Fruit fly (Drosophila melanogaster) whole organism, pupa: ENCODE results near the gene CG6000.
A peak's percentile ranks its signal among the peaks of the same experiment; 100 is the strongest.

ENCODE experiments used
- CG12605 ChIP-seq: fragments of 200-800 bp; sonication (Bioruptor generic); IDR thresholded peaks from 2 replicates; pipeline ENCODE4 v1.3.6; 2022; ENCODE audit warnings: missing biosample characterization, missing genetic modification characterization
- CG13204 ChIP-seq: fragments of 200-800 bp; sonication (Bioruptor generic); optimal IDR thresholded peaks from 2 replicates; lab custom pipeline; 2018; ENCODE audit warnings: missing biosample characterization, mild to moderate bottlenecking, missing genetic modification characterization, moderate library complexity
- CG15710 ChIP-seq: fragments of 200-800 bp; sonication (Bioruptor generic); optimal IDR thresholded peaks from 2 replicates; lab custom pipeline; 2018; ENCODE audit warnings: missing biosample characterization, mild to moderate bottlenecking, missing genetic modification characterization, moderate library complexity
- CG17806 ChIP-seq: fragments of 200-800 bp; sonication (Bioruptor generic); optimal IDR thresholded peaks from 2 replicates; lab custom pipeline; 2018; ENCODE audit warnings: missing biosample characterization, mild to moderate bottlenecking, missing genetic modification characterization, moderate library complexity
- CG4496 ChIP-seq: fragments of 200-800 bp; sonication (Bioruptor generic); IDR thresholded peaks from 3 replicates; pipeline ENCODE4 v1.3.6; 2022; ENCODE audit warnings: missing biosample characterization, missing genetic modification characterization
- CG8159 ChIP-seq: fragments of 200-800 bp; sonication (Bioruptor generic); optimal IDR thresholded peaks from 3 replicates; lab custom pipeline; 2018; ENCODE audit warnings: missing biosample characterization, mild to moderate bottlenecking, missing genetic modification characterization, moderate library complexity
- CG8301 ChIP-seq: fragments of 200-800 bp; sonication (Bioruptor generic); optimal IDR thresholded peaks from 2 replicates; lab custom pipeline; 2018; ENCODE audit warnings: missing biosample characterization, mild to moderate bottlenecking, missing genetic modification characterization
- CG9948 ChIP-seq: fragments of 200-800 bp; sonication (Bioruptor generic); optimal IDR thresholded peaks from 2 replicates; lab custom pipeline; 2018; ENCODE audit warnings: missing biosample characterization, mild to moderate bottlenecking, missing genetic modification characterization, moderate library complexity
- D1 ChIP-seq: fragments of 200-800 bp; sonication (Bioruptor generic); optimal IDR thresholded peaks from 2 replicates; lab custom pipeline; 2018; ENCODE audit warnings: missing biosample characterization, mild to moderate bottlenecking, missing genetic modification characterization, moderate library complexity
- Ets98B ChIP-seq: fragments of 200-800 bp; sonication (Bioruptor generic); IDR thresholded peaks from 2 replicates; pipeline ENCODE4 v1.3.6; 2022; ENCODE audit warnings: missing biosample characterization, missing genetic modification characterization
- Pif1A ChIP-seq: fragments of 200-800 bp; sonication (Bioruptor generic); optimal IDR thresholded peaks from 3 replicates; lab custom pipeline; 2016; ENCODE audit warnings: missing biosample characterization, missing genetic modification characterization
- Pif1B ChIP-seq: fragments of 200-800 bp; sonication (Bioruptor generic); optimal IDR thresholded peaks from 3 replicates; lab custom pipeline; 2016; ENCODE audit warnings: missing biosample characterization, missing genetic modification characterization
- gl ChIP-seq: fragments of 200-800 bp; sonication (Bioruptor generic); optimal IDR thresholded peaks from 2 replicates; lab custom pipeline; 2018; ENCODE audit warnings: missing biosample characterization, mild to moderate bottlenecking, missing genetic modification characterization
- rn ChIP-seq: fragments of 200-800 bp; sonication (Bioruptor generic); IDR thresholded peaks from 2 replicates; pipeline ENCODE4 v1.3.6; 2022; ENCODE audit warnings: missing biosample characterization, missing genetic modification characterization

DNA sequence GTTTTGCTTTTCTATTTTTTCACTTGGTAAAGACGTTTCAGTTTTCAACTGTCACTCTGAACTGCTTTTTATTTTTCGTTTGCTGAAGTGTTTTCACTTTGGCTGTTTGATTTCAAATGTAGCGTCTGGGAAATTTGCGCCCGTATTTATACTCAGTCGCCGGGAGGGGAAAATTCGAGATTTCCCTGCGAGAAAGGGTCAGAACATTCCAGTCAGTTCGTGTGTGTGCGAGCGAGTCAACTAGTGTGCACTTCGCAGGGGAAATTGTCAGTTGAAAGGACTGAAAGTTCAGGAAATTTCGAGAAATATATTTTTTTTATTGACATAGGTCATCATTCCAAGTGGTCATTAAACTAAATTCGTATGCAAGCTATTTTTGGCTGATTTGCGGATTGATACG is 3.0 kb downstream of the CG6000 start, which contains the start of gene Hsp68:
- TF ChIP-seq D1 (no peak), gl (tag; lab: Kevin White, UChicago) (peak; percentile 1), CG15710 (tag; lab: Kevin White, UChicago) (peak; percentile 10), CG8301 (tag; lab: Kevin White, UChicago) (no peak), CG17806 (tag; lab: Kevin White, UChicago) (no peak), CG4496 (GFP tag; lab: Robert Waterston, UW) (no peak), CG13204 (GFP tag; lab: Kevin White, UChicago) (no peak), CG12605 (GFP tag; lab: Robert Waterston, UW) (no peak), Pif1A (GFP tag; lab: Kevin White, UChicago) (no peak), Pif1B (GFP tag; lab: Kevin White, UChicago) (no peak), CG8159 (no peak), CG9948 (tag; lab: Kevin White, UChicago) (no peak), Ets98B (GFP tag; lab: Robert Waterston, UW) (no peak), rn (GFP tag; lab: Robert Waterston, UW) (no peak)
